Fruit fly (Drosophila melanogaster) whole organism, pupa: Measurements from ENCODE around the gene CG17267.

Experiments used
- CG14655 ChIP-seq: fragments of 200-800 bp; sonication (Bioruptor generic); optimal IDR thresholded peaks from 3 replicates; lab custom pipeline; 2017; ENCODE audit warnings: mild to moderate bottlenecking, missing biosample characterization, missing genetic modification reagents, missing genetic modification characterization
- Pif1A ChIP-seq: fragments of 200-800 bp; sonication (Bioruptor generic); optimal IDR thresholded peaks from 3 replicates; lab custom pipeline; 2016; ENCODE audit warnings: missing biosample characterization, missing genetic modification characterization
- fd96Ca ChIP-seq: fragments of 200-800 bp; sonication (Bioruptor generic); IDR thresholded peaks from 3 replicates; pipeline ENCODE4 v1.3.6; 2022; ENCODE audit warnings: missing biosample characterization, missing genetic modification characterization

DNA sequence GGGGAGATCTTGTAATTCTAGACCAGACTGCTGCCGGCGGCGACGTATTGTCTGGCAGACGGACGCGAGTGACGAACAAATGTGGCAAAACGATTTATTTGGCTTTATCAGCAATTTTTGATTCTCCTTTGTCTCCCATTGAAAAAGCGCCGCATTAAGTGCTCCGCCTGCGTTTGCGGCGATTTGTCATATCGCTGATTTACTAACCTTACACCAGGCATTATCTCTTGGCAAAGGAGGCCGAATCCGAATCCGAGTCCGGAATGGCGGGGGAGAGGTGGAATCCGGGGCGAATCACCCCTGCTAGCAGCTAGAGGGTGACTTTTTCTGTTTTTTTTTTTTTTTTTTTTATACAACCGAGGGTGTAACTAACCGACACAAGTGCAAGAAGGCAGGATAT, 49.7 kb upstream of the CG17267 start:
- TF ChIP-seq fd96Ca (GFP tag; lab: Robert Waterston, UW) = no peak
- TF ChIP-seq CG14655 (GFP tag; lab: Kevin White, UChicago) = no peak
- no peak for TF ChIP-seq Pif1A (GFP tag; lab: Kevin White, UChicago)
